Fruit fly (Drosophila melanogaster) whole organism, embryonic: ENCODE results near the gene CG34138.

Experiments
- CG1024 ChIP-seq: fragments of 200-800 bp; sonication (Bioruptor generic); IDR thresholded peaks from 2 replicates; pipeline ENCODE4 v1.3.6; 2022; ENCODE audit warnings: missing biosample characterization, missing genetic modification characterization
- CG10979 ChIP-seq: fragments of 200-800 bp; sonication (Bioruptor generic); optimal IDR thresholded peaks from 2 replicates; lab custom pipeline; 2018; ENCODE audit warnings: missing biosample characterization, mild to moderate bottlenecking, missing genetic modification characterization, moderate library complexity
- CG12219 ChIP-seq: fragments of 200-800 bp; sonication (Bioruptor generic); optimal IDR thresholded peaks from 3 replicates; lab custom pipeline; 2018; ENCODE audit warnings: missing biosample characterization, mild to moderate bottlenecking, missing genetic modification characterization
- CG14014 ChIP-seq: fragments of 200-800 bp; sonication (Bioruptor generic); IDR thresholded peaks from 2 replicates; pipeline ENCODE4 v1.3.6; 2022; ENCODE audit warnings: missing biosample characterization, missing genetic modification characterization
- CG14441 ChIP-seq: fragments of 200-800 bp; sonication (Bioruptor generic); IDR thresholded peaks from 2 replicates; pipeline ENCODE4 v1.3.6; 2022; ENCODE audit warnings: missing biosample characterization, missing genetic modification characterization
- CG17568 ChIP-seq: fragments of 200-800 bp; sonication (Bioruptor generic); optimal IDR thresholded peaks from 2 replicates; lab custom pipeline; 2018; ENCODE audit warnings: missing biosample characterization, mild to moderate bottlenecking, missing genetic modification characterization, moderate library complexity
- CG18011 ChIP-seq: fragments of 200-800 bp; sonication (Bioruptor generic); optimal IDR thresholded peaks from 2 replicates; lab custom pipeline; 2017; ENCODE audit warnings: missing biosample characterization, missing genetic modification characterization, mild to moderate bottlenecking, moderate library complexity, missing genotype
- CG3065 ChIP-seq: fragments of 200-800 bp; sonication (Bioruptor generic); optimal IDR thresholded peaks from 2 replicates; lab custom pipeline; 2016; ENCODE audit warnings: missing biosample characterization, missing genetic modification characterization
- CG3163 ChIP-seq: fragments of 200-800 bp; sonication (Bioruptor generic); optimal IDR thresholded peaks from 3 replicates; lab custom pipeline; 2016; ENCODE audit warnings: missing biosample characterization, missing genetic modification characterization
- CG4328 ChIP-seq: fragments of 200-800 bp; sonication (Bioruptor generic); optimal IDR thresholded peaks from 3 replicates; lab custom pipeline; 2017; ENCODE audit warnings: missing biosample characterization, missing genetic modification reagents, missing genetic modification characterization
- CG4404 ChIP-seq: fragments of 200-800 bp; sonication (Bioruptor generic); IDR thresholded peaks from 2 replicates; pipeline ENCODE4 v1.3.6; 2022; ENCODE audit warnings: missing biosample characterization, missing genetic modification characterization
- CG4854 ChIP-seq: fragments of 200-800 bp; sonication (Bioruptor generic); optimal IDR thresholded peaks from 2 replicates; lab custom pipeline; 2016; ENCODE audit warnings: missing biosample characterization, missing genetic modification characterization, inconsistent platforms
- CG5953 ChIP-seq: fragments of 200-800 bp; sonication (Bioruptor generic); IDR thresholded peaks from 2 replicates; pipeline ENCODE4 v1.3.6; 2022; ENCODE audit warnings: missing biosample characterization, missing genetic modification characterization
- CG6654 ChIP-seq: fragments of 200-800 bp; sonication (Bioruptor generic); optimal IDR thresholded peaks from 2 replicates; lab custom pipeline; 2017; ENCODE audit warnings: missing biosample characterization, mild to moderate bottlenecking, missing genetic modification characterization
- CG6765 ChIP-seq: fragments of 200-800 bp; sonication (Bioruptor generic); optimal IDR thresholded peaks from 3 replicates; lab custom pipeline; 2017; ENCODE audit warnings: missing biosample characterization, mild to moderate bottlenecking, missing genetic modification characterization
- CG6854 ChIP-seq: fragments of 200-800 bp; sonication (Bioruptor generic); optimal IDR thresholded peaks from 3 replicates; lab custom pipeline; 2017; ENCODE audit warnings: missing biosample characterization, mild to moderate bottlenecking, missing genetic modification characterization
- CG8924 ChIP-seq: fragments of 200-800 bp; optimal IDR thresholded peaks from 3 replicates; lab custom pipeline; 2019; ENCODE audit warnings: missing biosample characterization, mild to moderate bottlenecking, missing genetic modification characterization, moderate library complexity
- Dfd ChIP-seq, 2 experiments: fragments of >200 bp; optimal IDR thresholded peaks; 2 replicates each; lab custom pipeline; 2017; ENCODE audit warnings: missing biosample characterization in 2 of 2, missing genetic modification characterization in 2 of 2
- Dip2 ChIP-seq: fragments of 200-800 bp; sonication (Bioruptor generic); IDR thresholded peaks from 2 replicates; pipeline ENCODE4 v1.3.6; 2022; ENCODE audit warnings: missing biosample characterization, missing genetic modification characterization
- H15 ChIP-seq: fragments of 200-800 bp; sonication (Bioruptor generic); IDR thresholded peaks from 3 replicates; pipeline ENCODE4 v1.3.6; 2022; ENCODE audit warnings: missing biosample characterization, missing genetic modification characterization
- Hand ChIP-seq: fragments of 200-800 bp; sonication (Bioruptor generic); optimal IDR thresholded peaks from 2 replicates; lab custom pipeline; 2017; ENCODE audit warnings: mild to moderate bottlenecking, missing biosample characterization, missing genetic modification reagents, missing genetic modification characterization
- HmgD ChIP-seq: fragments of 200-800 bp; sonication (Bioruptor generic); optimal IDR thresholded peaks from 3 replicates; lab custom pipeline; 2016; ENCODE audit warnings: missing biosample characterization, missing genetic modification characterization
- HmgZ ChIP-seq: fragments of 200-800 bp; sonication (Bioruptor generic); optimal IDR thresholded peaks from 2 replicates; lab custom pipeline; 2018; ENCODE audit warnings: missing biosample characterization, mild to moderate bottlenecking, missing genetic modification characterization
- Hr51 ChIP-seq, 2 experiments: fragments of 200-800 bp; sonication (Bioruptor generic); optimal IDR thresholded peaks; 2 replicates in 1 of 2; 3 replicates in 1 of 2; lab custom pipeline; 2016 to 2018; ENCODE audit warnings: missing biosample characterization in 2 of 2, missing genetic modification characterization in 2 of 2, mild to moderate bottlenecking in 1 of 2, moderate library complexity in 1 of 2
- Kr ChIP-seq: fragments of 200-800 bp; sonication (Bioruptor generic); optimal IDR thresholded peaks from 2 replicates; lab custom pipeline; 2017; ENCODE audit warnings: missing biosample characterization, mild to moderate bottlenecking, missing genetic modification characterization
- MESR4 ChIP-seq: fragments of 200-800 bp; sonication (Bioruptor generic); optimal IDR thresholded peaks from 2 replicates; lab custom pipeline; 2018; ENCODE audit warnings: missing biosample characterization, mild to moderate bottlenecking, missing genetic modification characterization, moderate library complexity
- NK7.1 ChIP-seq: fragments of 200-800 bp; sonication (Bioruptor generic); optimal IDR thresholded peaks from 3 replicates; lab custom pipeline; 2016; ENCODE audit warnings: missing biosample characterization, missing genetic modification characterization
- Opbp ChIP-seq: fragments of 200-800 bp; sonication (Bioruptor generic); IDR thresholded peaks from 3 replicates; pipeline ENCODE4 v1.3.6; 2022; ENCODE audit warnings: missing biosample characterization, missing genetic modification characterization; ENCODE audit not compliant: partially characterized antibody
- Optix ChIP-seq: fragments of 200-800 bp; sonication (Bioruptor generic); IDR thresholded peaks from 3 replicates; pipeline ENCODE4 v1.3.6; 2022; ENCODE audit warnings: missing biosample characterization, missing genetic modification characterization
- Spps ChIP-seq: fragments of 200-800 bp; sonication (Bioruptor generic); optimal IDR thresholded peaks from 2 replicates; lab custom pipeline; 2018; ENCODE audit warnings: missing biosample characterization, mild to moderate bottlenecking, missing genetic modification characterization
- Taf1 ChIP-seq: fragments of 200-800 bp; sonication (Bioruptor generic); IDR thresholded peaks from 2 replicates; pipeline ENCODE4 v1.3.6; 2022; ENCODE audit warnings: missing biosample characterization, missing genetic modification characterization
- ac ChIP-seq: fragments of 200-800 bp; sonication (Bioruptor generic); optimal IDR thresholded peaks from 3 replicates; lab custom pipeline; 2017; ENCODE audit warnings: missing biosample characterization, mild to moderate bottlenecking, missing genetic modification characterization
- amos ChIP-seq: fragments of 200-800 bp; sonication (Bioruptor generic); IDR thresholded peaks from 2 replicates; pipeline ENCODE4 v1.3.6; 2022; ENCODE audit warnings: missing biosample characterization, missing genetic modification characterization; ENCODE audit not compliant: partially characterized antibody
- bcd ChIP-seq: fragments of 200-800 bp; sonication (Bioruptor generic); optimal IDR thresholded peaks from 2 replicates; lab custom pipeline; 2017; ENCODE audit warnings: missing biosample characterization, mild to moderate bottlenecking, missing genetic modification characterization
- btn ChIP-seq: fragments of 200-800 bp; sonication (Bioruptor generic); optimal IDR thresholded peaks from 2 replicates; lab custom pipeline; 2016; ENCODE audit warnings: missing biosample characterization, missing genetic modification characterization
- cwo ChIP-seq: fragments of 200-800 bp; sonication (Bioruptor generic); optimal IDR thresholded peaks from 3 replicates; lab custom pipeline; 2017; ENCODE audit warnings: missing biosample characterization, missing genetic modification characterization, mild to moderate bottlenecking, moderate library complexity, missing genetic modification reagents
- disco-r ChIP-seq: fragments of 200-800 bp; sonication (Bioruptor generic); optimal IDR thresholded peaks from 2 replicates; lab custom pipeline; 2016; ENCODE audit warnings: missing biosample characterization, missing genetic modification characterization
- grau ChIP-seq: fragments of 200-800 bp; optimal IDR thresholded peaks from 3 replicates; lab custom pipeline; 2019; ENCODE audit warnings: missing biosample characterization, mild to moderate bottlenecking, missing genetic modification characterization, moderate library complexity
- pb ChIP-seq: fragments of 200-800 bp; sonication (Bioruptor generic); optimal IDR thresholded peaks from 3 replicates; lab custom pipeline; 2016; ENCODE audit warnings: missing biosample characterization, missing genetic modification characterization
- psq ChIP-seq: fragments of 200-800 bp; sonication (Bioruptor generic); optimal IDR thresholded peaks from 2 replicates; lab custom pipeline; 2017; ENCODE audit warnings: missing biosample characterization, missing genetic modification characterization
- schlank ChIP-seq: fragments of 200-800 bp; sonication (Bioruptor generic); optimal IDR thresholded peaks from 2 replicates; lab custom pipeline; 2018; ENCODE audit warnings: missing biosample characterization, mild to moderate bottlenecking, missing genetic modification characterization
- sens-2 ChIP-seq: fragments of 200-800 bp; sonication (Bioruptor generic); IDR thresholded peaks from 2 replicates; pipeline ENCODE4 v1.3.6; 2022; ENCODE audit warnings: missing biosample characterization, missing genetic modification characterization
- shn ChIP-seq: fragments of 200-800 bp; sonication (Bioruptor generic); optimal IDR thresholded peaks from 3 replicates; lab custom pipeline; 2016; ENCODE audit warnings: missing biosample characterization, missing genetic modification characterization
- sisA ChIP-seq: fragments of 200-800 bp; sonication (Bioruptor generic); IDR thresholded peaks from 2 replicates; pipeline ENCODE4 v1.3.6; 2022; ENCODE audit warnings: missing biosample characterization, missing genetic modification characterization
- sob ChIP-seq: fragments of 200-800 bp; sonication (Bioruptor generic); IDR thresholded peaks from 2 replicates; pipeline ENCODE4 v1.3.6; 2022; ENCODE audit warnings: missing biosample characterization, missing genetic modification characterization
- tup ChIP-seq: fragments of 200-800 bp; sonication (Bioruptor generic); optimal IDR thresholded peaks from 2 replicates; lab custom pipeline; 2016; ENCODE audit warnings: missing biosample characterization, mild to moderate bottlenecking, missing genetic modification characterization, moderate library complexity
- tx ChIP-seq: fragments of 200-800 bp; sonication (Bioruptor generic); optimal IDR thresholded peaks from 2 replicates; lab custom pipeline; 2016; ENCODE audit warnings: missing biosample characterization, missing genetic modification characterization
- vnd ChIP-seq: fragments of 200-800 bp; sonication (Bioruptor generic); IDR thresholded peaks from 3 replicates; pipeline ENCODE4 v1.3.6; 2022; ENCODE audit warnings: missing biosample characterization, missing genetic modification characterization; ENCODE audit not compliant: partially characterized antibody
- zf30C ChIP-seq: fragments of 200-800 bp; sonication (Bioruptor generic); optimal IDR thresholded peaks from 3 replicates; lab custom pipeline; 2018; ENCODE audit warnings: missing biosample characterization, mild to moderate bottlenecking, missing genetic modification characterization

Gene CG34138

DNA sequence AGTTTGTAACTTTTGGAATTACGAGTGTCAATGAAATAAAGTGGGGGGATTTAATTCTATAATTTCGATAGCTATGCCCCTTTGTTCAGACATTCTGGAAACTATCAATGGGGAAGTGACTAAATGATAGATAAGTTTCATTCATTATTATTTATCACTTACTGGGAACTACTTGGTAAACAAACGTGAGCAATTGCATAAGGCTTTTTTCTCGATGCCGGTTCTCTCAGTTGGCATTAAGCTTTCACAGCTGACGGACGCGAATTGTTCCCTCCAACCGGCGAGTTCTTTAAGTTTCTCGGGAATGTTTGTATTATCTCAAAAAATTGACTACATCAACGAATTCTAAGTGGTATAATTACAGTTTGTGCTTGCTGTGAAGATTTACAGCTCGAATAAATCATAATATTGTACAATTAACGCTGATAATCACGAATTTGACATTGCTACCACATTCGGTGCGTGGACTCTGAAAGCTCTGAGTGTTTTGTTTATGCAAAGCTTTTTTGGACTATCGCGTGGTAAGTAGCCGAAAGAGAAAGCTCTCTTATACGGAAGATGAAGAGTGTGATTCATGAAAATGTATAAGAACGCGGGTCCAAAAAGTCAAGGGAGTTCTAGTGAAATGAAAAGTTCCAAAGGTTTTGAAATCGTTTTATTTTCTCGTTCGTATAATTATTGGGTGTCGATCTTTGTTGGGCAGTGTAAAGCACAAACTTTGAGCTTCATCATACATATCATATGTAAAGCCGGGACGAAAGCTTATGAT lies 36.7 kb downstream of the CG34138 start, which contains the start of gene Naam (continued):
- TF ChIP-seq CG4328 (GFP tag; lab: Kevin White, UChicago) (peak; percentile 39), grau (peak; percentile 75), Taf1 (GFP tag; lab: Robert Waterston, UW) (peak; percentile 56), CG3163 (GFP tag; lab: Kevin White, UChicago) (peak; percentile 88), CG10979 (tag; lab: Kevin White, UChicago) (no peak), Optix (GFP tag; lab: Robert Waterston, UW) (peak; percentile 64; the same call in 2 of the 3 replicates), tup (GFP tag; lab: Kevin White, UChicago) (no peak), Hr51 (GFP tag; optimal IDR thresholded peaks at IDR 0.05; lab: Kevin White, UChicago) (peak; percentile 58 to 85), H15 (GFP tag; lab: Robert Waterston, UW) (no peak; the same call in 2 of the 3 replicates), CG4854 (peak; percentile 54), CG5953 (GFP tag; lab: Robert Waterston, UW) (peak; percentile 74), vnd (no peak), Hand (GFP tag; lab: Kevin White, UChicago) (peak; percentile 71), HmgZ (tag; lab: Kevin White, UChicago) (peak; percentile 65), shn (peak; percentile 73), Opbp (GFP tag; lab: Robert Waterston, UW) (no peak), CG14441 (GFP tag; lab: Robert Waterston, UW) (peak; percentile 67), amos (GFP tag; lab: Robert Waterston, UW) (no peak), disco-r (GFP tag; lab: Kevin White, UChicago) (peak; percentile 52), CG6654 (GFP tag; lab: Kevin White, UChicago) (peak; percentile 41), MESR4 (GFP tag; lab: Kevin White, UChicago) (peak; percentile 19), CG3065 (GFP tag; lab: Kevin White, UChicago) (peak; percentile 56), CG6854 (GFP tag; lab: Kevin White, UChicago) (peak; percentile 82), sob (peak; percentile 82), NK7.1 (GFP tag; lab: Kevin White, UChicago) (peak; percentile 77), bcd (peak; percentile 71), Dip2 (GFP tag; lab: Robert Waterston, UW) (no peak), btn (GFP tag; lab: Kevin White, UChicago) (no peak), psq (peak; percentile 44), CG1024 (peak; percentile 57), CG4404 (GFP tag; lab: Robert Waterston, UW) (no peak), schlank (tag; lab: Kevin White, UChicago) (peak; percentile 70), Dfd (GFP tag; optimal IDR thresholded peaks at IDR 0.05; lab: Kevin White, UChicago) (no peak), cwo (GFP tag; lab: Kevin White, UChicago) (peak; percentile 78), Kr (GFP tag; lab: Kevin White, UChicago) (no peak), Spps (tag; lab: Kevin White, UChicago) (no peak), CG12219 (GFP tag; lab: Kevin White, UChicago) (peak; percentile 66), sens-2 (no peak), ac (GFP tag; lab: Kevin White, UChicago) (no peak), sisA (GFP tag; lab: Robert Waterston, UW) (peak; percentile 58), HmgD (GFP tag; lab: Kevin White, UChicago) (peak; percentile 30), CG6765 (GFP tag; lab: Kevin White, UChicago) (peak; percentile 49), CG14014 (GFP tag; lab: Robert Waterston, UW) (peak; percentile 80), CG8924 (tag; lab: Kevin White, UChicago) (peak; percentile 73), CG18011 (GFP tag; lab: Kevin White, UChicago) (peak; percentile 77), pb (GFP tag; lab: Kevin White, UChicago) (peak; percentile 77), CG17568 (GFP tag; lab: Kevin White, UChicago) (peak; percentile 41), tx (GFP tag; lab: Kevin White, UChicago) (peak; percentile 59), zf30C (GFP tag; lab: Kevin White, UChicago) (no peak)
